Fruit fly (Drosophila melanogaster) whole organism, pupa: ENCODE measurements around the gene Pfdn5.

Experiments
- CG10348 ChIP-seq: fragments of 200-800 bp; sonication (Bioruptor generic); IDR thresholded peaks from 2 replicates; pipeline ENCODE4 v1.3.6; 2022; ENCODE audit warnings: missing biosample characterization, missing genetic modification characterization
- CG12605 ChIP-seq: fragments of 200-800 bp; sonication (Bioruptor generic); IDR thresholded peaks from 2 replicates; pipeline ENCODE4 v1.3.6; 2022; ENCODE audit warnings: missing biosample characterization, missing genetic modification characterization
- CG13204 ChIP-seq: fragments of 200-800 bp; sonication (Bioruptor generic); optimal IDR thresholded peaks from 2 replicates; lab custom pipeline; 2018; ENCODE audit warnings: missing biosample characterization, mild to moderate bottlenecking, missing genetic modification characterization, moderate library complexity
- CG14655 ChIP-seq: fragments of 200-800 bp; sonication (Bioruptor generic); optimal IDR thresholded peaks from 3 replicates; lab custom pipeline; 2017; ENCODE audit warnings: mild to moderate bottlenecking, missing biosample characterization, missing genetic modification reagents, missing genetic modification characterization
- CG15710 ChIP-seq: fragments of 200-800 bp; sonication (Bioruptor generic); optimal IDR thresholded peaks from 2 replicates; lab custom pipeline; 2018; ENCODE audit warnings: missing biosample characterization, mild to moderate bottlenecking, missing genetic modification characterization, moderate library complexity
- CG17806 ChIP-seq: fragments of 200-800 bp; sonication (Bioruptor generic); optimal IDR thresholded peaks from 2 replicates; lab custom pipeline; 2018; ENCODE audit warnings: missing biosample characterization, mild to moderate bottlenecking, missing genetic modification characterization, moderate library complexity
- CG32121 ChIP-seq: fragments of 200-800 bp; sonication (Bioruptor generic); IDR thresholded peaks from 2 replicates; pipeline ENCODE4 v1.3.6; 2022; ENCODE audit warnings: missing biosample characterization, missing genetic modification characterization
- CG34367 ChIP-seq: fragments of 200-800 bp; sonication (Bioruptor generic); optimal IDR thresholded peaks from 2 replicates; lab custom pipeline; 2018; ENCODE audit warnings: missing biosample characterization, mild to moderate bottlenecking, missing genetic modification characterization
- CG4496 ChIP-seq: fragments of 200-800 bp; sonication (Bioruptor generic); IDR thresholded peaks from 3 replicates; pipeline ENCODE4 v1.3.6; 2022; ENCODE audit warnings: missing biosample characterization, missing genetic modification characterization
- CG8159 ChIP-seq: fragments of 200-800 bp; sonication (Bioruptor generic); optimal IDR thresholded peaks from 3 replicates; lab custom pipeline; 2018; ENCODE audit warnings: missing biosample characterization, mild to moderate bottlenecking, missing genetic modification characterization, moderate library complexity
- CG8301 ChIP-seq: fragments of 200-800 bp; sonication (Bioruptor generic); optimal IDR thresholded peaks from 2 replicates; lab custom pipeline; 2018; ENCODE audit warnings: missing biosample characterization, mild to moderate bottlenecking, missing genetic modification characterization
- CG9948 ChIP-seq: fragments of 200-800 bp; sonication (Bioruptor generic); optimal IDR thresholded peaks from 2 replicates; lab custom pipeline; 2018; ENCODE audit warnings: missing biosample characterization, mild to moderate bottlenecking, missing genetic modification characterization, moderate library complexity
- D1 ChIP-seq: fragments of 200-800 bp; sonication (Bioruptor generic); optimal IDR thresholded peaks from 2 replicates; lab custom pipeline; 2018; ENCODE audit warnings: missing biosample characterization, mild to moderate bottlenecking, missing genetic modification characterization, moderate library complexity
- EcR ChIP-seq: fragments of 200-800 bp; sonication (Bioruptor generic); optimal IDR thresholded peaks from 3 replicates; lab custom pipeline; 2019; ENCODE audit warnings: missing biosample characterization, missing genetic modification characterization, mild to moderate bottlenecking, moderate library complexity, missing genetic modification reagents
- Ets98B ChIP-seq: fragments of 200-800 bp; sonication (Bioruptor generic); IDR thresholded peaks from 2 replicates; pipeline ENCODE4 v1.3.6; 2022; ENCODE audit warnings: missing biosample characterization, missing genetic modification characterization
- Pif1A ChIP-seq: fragments of 200-800 bp; sonication (Bioruptor generic); optimal IDR thresholded peaks from 3 replicates; lab custom pipeline; 2016; ENCODE audit warnings: missing biosample characterization, missing genetic modification characterization
- Pif1B ChIP-seq: fragments of 200-800 bp; sonication (Bioruptor generic); optimal IDR thresholded peaks from 3 replicates; lab custom pipeline; 2016; ENCODE audit warnings: missing biosample characterization, missing genetic modification characterization
- Snoo ChIP-seq: fragments of 200-800 bp; sonication (Bioruptor generic); optimal IDR thresholded peaks from 3 replicates; lab custom pipeline; 2017; ENCODE audit warnings: missing biosample characterization, mild to moderate bottlenecking, missing genetic modification characterization, inconsistent platforms
- fd96Ca ChIP-seq: fragments of 200-800 bp; sonication (Bioruptor generic); IDR thresholded peaks from 3 replicates; pipeline ENCODE4 v1.3.6; 2022; ENCODE audit warnings: missing biosample characterization, missing genetic modification characterization
- gl ChIP-seq: fragments of 200-800 bp; sonication (Bioruptor generic); optimal IDR thresholded peaks from 2 replicates; lab custom pipeline; 2018; ENCODE audit warnings: missing biosample characterization, mild to moderate bottlenecking, missing genetic modification characterization
- rn ChIP-seq: fragments of 200-800 bp; sonication (Bioruptor generic); IDR thresholded peaks from 2 replicates; pipeline ENCODE4 v1.3.6; 2022; ENCODE audit warnings: missing biosample characterization, missing genetic modification characterization

Gene Pfdn5

DNA sequence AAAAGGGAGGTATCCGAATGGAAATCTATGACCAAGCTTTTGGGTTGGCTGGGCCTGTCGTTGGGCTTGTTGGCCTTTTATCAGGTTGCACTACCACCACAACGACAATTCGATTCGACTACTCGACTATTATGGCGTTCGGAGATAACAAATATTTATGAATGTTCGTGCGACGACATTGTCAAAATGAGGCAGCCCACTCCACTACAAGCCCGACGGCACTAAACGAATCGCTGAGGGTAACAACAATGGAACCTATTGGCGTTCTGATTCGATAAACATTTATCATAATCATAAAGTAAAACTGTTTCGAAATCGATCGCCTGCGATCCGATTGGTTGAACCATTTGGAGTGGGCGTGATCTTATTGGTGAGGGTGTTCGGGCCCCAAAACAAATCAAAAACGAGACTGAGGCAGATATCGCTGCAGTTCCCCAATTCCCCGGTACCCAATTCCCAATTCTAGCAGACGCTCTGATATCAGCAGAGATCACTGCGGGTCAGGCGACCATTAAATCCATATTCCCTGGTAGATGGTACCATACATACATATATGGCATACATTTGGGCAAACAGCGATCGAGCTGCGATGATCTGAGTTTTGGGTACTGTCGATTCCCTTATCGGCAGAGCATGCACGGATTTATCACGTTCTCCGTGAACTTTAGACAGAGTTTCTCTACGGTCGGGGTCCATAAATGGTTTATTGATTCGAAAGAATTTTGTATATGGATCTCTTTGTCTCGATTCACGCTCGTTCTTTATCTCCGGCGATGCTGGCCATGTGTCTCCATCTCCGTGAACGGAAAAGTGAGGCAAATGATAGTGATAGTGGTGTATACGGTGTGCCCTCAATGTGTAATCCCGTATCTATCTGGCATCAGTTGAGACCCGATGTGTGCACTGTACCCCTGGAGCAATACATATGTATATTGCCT, 32.2 kb upstream of the Pfdn5 start:
- TF ChIP-seq CG34367 (no peak), gl (tag; lab: Kevin White, UChicago) (no peak), CG9948 (no peak), CG17806 (tag; lab: Kevin White, UChicago) (no peak), CG12605 (GFP tag; lab: Robert Waterston, UW) (no peak)

DNA sequence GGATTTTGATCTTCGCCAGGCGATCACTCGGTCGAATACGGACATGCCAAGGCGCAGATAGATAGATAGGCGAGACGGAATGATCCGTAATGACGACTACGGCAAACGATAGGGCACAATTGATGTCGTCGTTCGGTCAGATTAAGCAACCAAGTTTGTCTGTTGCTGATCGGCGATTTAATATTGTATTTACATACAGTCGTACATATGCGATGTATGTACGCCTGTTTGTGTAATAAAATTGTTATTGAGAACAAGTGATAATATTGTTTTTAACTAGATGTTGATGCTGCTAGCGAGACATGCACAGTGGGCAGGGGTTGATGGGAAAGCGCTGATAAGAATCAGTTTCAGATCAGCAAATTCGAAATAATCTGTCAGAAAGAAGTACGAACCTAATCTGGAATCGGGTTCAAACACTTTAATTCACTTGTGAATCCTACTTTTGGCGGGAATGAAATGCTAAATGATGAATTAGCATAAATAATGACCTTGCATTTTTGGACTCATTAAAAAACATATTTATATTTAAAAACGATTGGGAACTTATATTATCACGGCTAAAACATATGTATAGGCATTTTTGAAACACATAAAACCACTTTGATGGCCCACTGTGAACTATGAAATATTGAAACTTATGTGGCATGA, 31.4 kb upstream of the Pfdn5 start:
- no peak for TF ChIP-seq rn (GFP tag; lab: Robert Waterston, UW)
- TF ChIP-seq CG34367: peak; percentile 16
- no peak for TF ChIP-seq EcR (GFP tag; lab: Kevin White, UChicago)
- TF ChIP-seq D1 (tag; lab: Kevin White, UChicago): no peak
- peak; percentile 41 for TF ChIP-seq CG8301 (tag; lab: Kevin White, UChicago)
- peak; percentile 50 for TF ChIP-seq CG9948
- TF ChIP-seq CG4496: no peak
- no peak for TF ChIP-seq CG13204 (GFP tag; lab: Kevin White, UChicago)
- TF ChIP-seq Ets98B (GFP tag; lab: Robert Waterston, UW): no peak
- TF ChIP-seq CG14655 (GFP tag; lab: Kevin White, UChicago): no peak
- peak; percentile 17 for TF ChIP-seq Pif1B (GFP tag; lab: Kevin White, UChicago)
- 0 out of 3 replicates have a peak, but pooled peaks have one; percentile 16 for TF ChIP-seq fd96Ca (GFP tag; lab: Robert Waterston, UW)
- no peak for TF ChIP-seq CG10348 (GFP tag; lab: Robert Waterston, UW)
- TF ChIP-seq Snoo (tag; lab: Kevin White, UChicago): no peak
- TF ChIP-seq CG15710 (tag; lab: Kevin White, UChicago): peak; percentile 39
- TF ChIP-seq CG12605 (GFP tag; lab: Robert Waterston, UW): no peak
- TF ChIP-seq Pif1A (GFP tag; lab: Kevin White, UChicago): no peak
- TF ChIP-seq CG32121: no peak
- peak; percentile 14 for TF ChIP-seq CG17806 (tag; lab: Kevin White, UChicago)
- TF ChIP-seq gl (tag; lab: Kevin White, UChicago): no peak
- peak; percentile 71 for TF ChIP-seq CG8159 (tag; lab: Kevin White, UChicago)
- TF ChIP-seq, all 21 proteins: peak for 8

- TF ChIP-seq CG12605 (GFP tag; lab: Robert Waterston, UW) (no peak), gl (tag; lab: Kevin White, UChicago) (no peak), Snoo (tag; lab: Kevin White, UChicago) (no peak), CG10348 (GFP tag; lab: Robert Waterston, UW) (no peak), CG4496 (no peak), EcR (GFP tag; lab: Kevin White, UChicago) (no peak), D1 (tag; lab: Kevin White, UChicago) (no peak), CG32121 (no peak), rn (GFP tag; lab: Robert Waterston, UW) (no peak)
Observed at dm6 chr3R:22456007-22456406, 30.8 kb upstream of the Pfdn5 start.

DNA sequence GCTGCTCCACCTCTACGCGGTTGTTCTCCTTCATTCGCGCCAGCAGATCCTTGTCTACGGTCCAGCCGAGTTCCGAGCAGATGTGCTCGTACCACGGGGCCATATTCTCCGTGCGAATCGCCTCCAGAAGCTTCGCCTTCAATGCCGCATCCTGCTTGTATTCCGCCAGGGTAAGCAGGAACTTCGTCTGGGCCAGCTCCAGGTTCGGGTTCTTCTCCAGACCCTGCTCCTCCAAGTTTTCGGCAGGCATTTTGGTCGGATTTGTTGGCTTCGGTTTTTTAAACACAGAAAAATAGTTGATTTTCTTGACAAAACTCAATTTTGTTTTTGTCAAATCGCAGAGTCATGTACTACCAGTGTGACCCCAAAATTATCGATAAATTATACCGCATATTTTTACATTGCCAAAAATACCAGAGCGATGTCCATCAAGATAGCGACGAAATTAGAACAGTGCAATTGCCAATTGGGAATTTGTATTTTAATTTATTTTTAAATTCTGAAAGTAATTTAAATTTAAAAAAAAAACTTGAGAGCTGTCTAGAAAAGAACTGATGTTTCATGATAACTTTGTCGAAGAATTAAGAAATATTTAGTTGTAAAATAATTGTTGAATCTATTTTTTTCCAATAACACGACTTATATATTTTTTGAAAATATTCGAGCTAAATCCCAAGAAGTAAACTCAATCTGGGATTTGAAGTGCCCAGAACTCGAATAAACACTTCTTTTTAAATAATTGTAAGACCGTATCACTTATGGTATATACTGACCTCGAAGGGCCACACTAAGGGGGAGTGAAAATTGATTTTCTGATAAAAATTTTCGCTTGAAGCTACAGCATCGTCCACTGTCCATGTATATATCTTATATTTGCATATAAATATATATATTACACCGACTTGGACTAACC, 24.9 kb upstream of the Pfdn5 start, which contains the start of the genes Rpn7 and AP-2mu:
Gene Rpn7, minus strand, starts transcription at position 382 of the 913 bp plus-strand sequence.
Gene AP-2mu, plus strand, starts transcription at position 783 of the 913 bp plus-strand sequence.
- TF ChIP-seq D1 (tag; lab: Kevin White, UChicago) (no peak), rn (GFP tag; lab: Robert Waterston, UW) (no peak), CG14655 (GFP tag; lab: Kevin White, UChicago) (no peak), Pif1A (GFP tag; lab: Kevin White, UChicago) (no peak), CG32121 (no peak), gl (tag; lab: Kevin White, UChicago) (no peak), CG15710 (tag; lab: Kevin White, UChicago) (no peak), CG10348 (GFP tag; lab: Robert Waterston, UW) (no peak), CG17806 (tag; lab: Kevin White, UChicago) (no peak), CG34367 (no peak), CG8159 (tag; lab: Kevin White, UChicago) (no peak), fd96Ca (GFP tag; lab: Robert Waterston, UW) (no peak), Snoo (tag; lab: Kevin White, UChicago) (no peak), CG13204 (GFP tag; lab: Kevin White, UChicago) (no peak), EcR (GFP tag; lab: Kevin White, UChicago) (no peak), CG9948 (no peak), Ets98B (GFP tag; lab: Robert Waterston, UW) (no peak), CG12605 (GFP tag; lab: Robert Waterston, UW) (no peak), Pif1B (GFP tag; lab: Kevin White, UChicago) (no peak), CG4496 (no peak)
